Fruit fly (Drosophila melanogaster): Measurements from ENCODE around the gene Rab6.

DNA sequence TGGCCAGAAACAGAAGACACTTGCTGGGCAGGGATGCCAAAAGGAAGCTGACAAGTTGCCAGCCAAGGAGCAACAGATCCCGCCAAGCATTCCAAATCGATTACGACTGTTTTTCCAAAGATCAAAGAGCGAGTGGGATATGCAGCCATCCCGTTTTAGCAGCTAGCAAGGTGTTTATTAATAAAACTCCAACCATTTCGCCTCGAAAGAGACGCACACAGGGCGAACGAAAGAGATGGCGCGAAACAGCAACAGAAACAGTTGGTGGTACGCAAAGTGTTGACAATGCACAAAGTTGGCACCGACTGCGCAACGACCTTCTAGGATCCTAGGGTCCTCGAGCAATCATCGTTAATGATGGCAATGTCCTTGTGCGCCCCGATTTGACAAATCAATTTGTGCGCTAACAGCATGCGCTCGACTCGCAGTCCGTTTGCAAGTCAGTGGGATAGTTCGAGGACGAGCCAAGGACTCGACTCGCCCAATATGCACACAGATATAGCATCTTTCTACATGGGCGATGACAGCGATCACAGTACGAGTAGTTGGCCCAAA, 29.0 kb downstream of the Rab6 start:
- TF ChIP-seq Snoo (tag; optimal IDR thresholded peaks at IDR 0.05) (no peak), CG32121 (GFP tag; IDR thresholded peaks at IDR 0.05) (no peak), CG14655 (GFP tag; optimal IDR thresholded peaks at IDR 0.05) (no peak)
